Fruit fly (Drosophila melanogaster) whole organism, embryonic: Measurements from ENCODE around the gene CG45493.

Experiments used
- CG11456 ChIP-seq: fragments of 200-800 bp; sonication (Bioruptor generic); IDR thresholded peaks from 3 replicates; pipeline ENCODE4 v1.3.6; 2022; ENCODE audit warnings: missing biosample characterization, missing genetic modification characterization
- CG13775 ChIP-seq: fragments of 200-800 bp; sonication (Bioruptor generic); optimal IDR thresholded peaks from 3 replicates; lab custom pipeline; 2017; ENCODE audit warnings: missing biosample characterization, mild to moderate bottlenecking, missing genetic modification characterization
- CG14014 ChIP-seq: fragments of 200-800 bp; sonication (Bioruptor generic); IDR thresholded peaks from 2 replicates; pipeline ENCODE4 v1.3.6; 2022; ENCODE audit warnings: missing biosample characterization, missing genetic modification characterization
- CG14965 ChIP-seq: fragments of 200-800 bp; sonication (Bioruptor generic); optimal IDR thresholded peaks from 2 replicates; lab custom pipeline; 2016; ENCODE audit warnings: missing biosample characterization, missing genetic modification characterization, borderline replicate concordance
- CG15269 ChIP-seq: fragments of 200-800 bp; sonication (Bioruptor generic); optimal IDR thresholded peaks from 2 replicates; lab custom pipeline; 2018; ENCODE audit warnings: missing biosample characterization, mild to moderate bottlenecking, missing genetic modification characterization, moderate library complexity
- CG15479 ChIP-seq: fragments of 200-800 bp; sonication (Bioruptor generic); optimal IDR thresholded peaks from 3 replicates; lab custom pipeline; 2019; ENCODE audit warnings: missing biosample characterization, mild to moderate bottlenecking, missing genetic modification characterization, moderate library complexity
- CG1603 ChIP-seq: fragments of 200-800 bp; sonication (Bioruptor generic); optimal IDR thresholded peaks from 2 replicates; lab custom pipeline; 2019; ENCODE audit warnings: missing biosample characterization, mild to moderate bottlenecking, missing genetic modification characterization, moderate library complexity
- CG16813 ChIP-seq: fragments of 200-800 bp; sonication (Bioruptor generic); IDR thresholded peaks from 3 replicates; pipeline ENCODE4 v1.3.6; 2022; ENCODE audit warnings: missing biosample characterization, missing genetic modification characterization; ENCODE audit not compliant: partially characterized antibody
- CG2199 ChIP-seq: fragments of 200-800 bp; sonication (Bioruptor generic); IDR thresholded peaks from 3 replicates; pipeline ENCODE4 v1.3.6; 2022; ENCODE audit warnings: missing biosample characterization, missing genetic modification characterization
- CG2875 ChIP-seq: fragments of 200-800 bp; sonication (Bioruptor generic); optimal IDR thresholded peaks from 2 replicates; lab custom pipeline; 2017; ENCODE audit warnings: missing biosample characterization, mild to moderate bottlenecking, missing genetic modification characterization, missing genetic modification reagents
- CG32532 ChIP-seq: fragments of 200-800 bp; sonication (Bioruptor generic); IDR thresholded peaks from 2 replicates; pipeline ENCODE4 v1.3.6; 2022; ENCODE audit warnings: missing biosample characterization, missing genetic modification characterization
- CG33557 ChIP-seq: fragments of 200-800 bp; sonication (Bioruptor generic); optimal IDR thresholded peaks from 2 replicates; lab custom pipeline; 2019; ENCODE audit warnings: missing biosample characterization, mild to moderate bottlenecking, missing genetic modification characterization, moderate library complexity
- CG34224 ChIP-seq: fragments of 200-800 bp; sonication (Bioruptor generic); IDR thresholded peaks from 3 replicates; pipeline ENCODE4 v1.3.6; 2022; ENCODE audit warnings: missing biosample characterization, missing genetic modification characterization; ENCODE audit not compliant: partially characterized antibody
- CG34422 ChIP-seq: fragments of 200-800 bp; sonication (Bioruptor generic); IDR thresholded peaks from 3 replicates; pipeline ENCODE4 v1.3.6; 2022; ENCODE audit warnings: missing biosample characterization, missing genetic modification characterization
- CG43689 ChIP-seq: fragments of 200-800 bp; sonication (Bioruptor generic); IDR thresholded peaks from 2 replicates; pipeline ENCODE4 v1.3.6; 2022; ENCODE audit warnings: missing biosample characterization, missing genetic modification characterization
- CG6272 ChIP-seq: fragments of 200-800 bp; sonication (Bioruptor generic); IDR thresholded peaks from 2 replicates; pipeline ENCODE4 v1.3.6; 2022; ENCODE audit warnings: missing biosample characterization, missing genetic modification characterization
- CG7556 ChIP-seq: fragments of 200-800 bp; sonication (Bioruptor generic); optimal IDR thresholded peaks from 2 replicates; lab custom pipeline; 2017; ENCODE audit warnings: missing biosample characterization, mild to moderate bottlenecking, missing genetic modification characterization
- CG7987 ChIP-seq: fragments of 200-800 bp; sonication (Bioruptor generic); optimal IDR thresholded peaks from 2 replicates; lab custom pipeline; 2018; ENCODE audit warnings: missing biosample characterization, mild to moderate bottlenecking, missing genetic modification characterization, moderate library complexity
- CG8765 ChIP-seq: fragments of 200-800 bp; sonication (Bioruptor generic); IDR thresholded peaks from 2 replicates; pipeline ENCODE4 v1.3.6; 2022; ENCODE audit warnings: missing biosample characterization, missing genetic modification characterization
- CG8924 ChIP-seq: fragments of 200-800 bp; optimal IDR thresholded peaks from 3 replicates; lab custom pipeline; 2019; ENCODE audit warnings: missing biosample characterization, mild to moderate bottlenecking, missing genetic modification characterization, moderate library complexity
- Chrac-16 ChIP-seq: fragments of 200-800 bp; sonication (Bioruptor generic); optimal IDR thresholded peaks from 3 replicates; lab custom pipeline; 2016; ENCODE audit warnings: missing biosample characterization, missing genetic modification characterization
- D19A ChIP-seq: fragments of 200-800 bp; optimal IDR thresholded peaks from 3 replicates; lab custom pipeline; 2019; ENCODE audit warnings: missing biosample characterization, mild to moderate bottlenecking, missing genetic modification characterization, moderate library complexity
- Dip2 ChIP-seq: fragments of 200-800 bp; sonication (Bioruptor generic); IDR thresholded peaks from 2 replicates; pipeline ENCODE4 v1.3.6; 2022; ENCODE audit warnings: missing biosample characterization, missing genetic modification characterization
- E2f1 ChIP-seq: fragments of 200-800 bp; sonication (Bioruptor generic); IDR thresholded peaks from 2 replicates; pipeline ENCODE4 v1.3.6; 2022; ENCODE audit warnings: missing biosample characterization, missing genetic modification characterization
- HLHmδ ChIP-seq: fragments of 200-800 bp; sonication (Bioruptor generic); optimal IDR thresholded peaks from 2 replicates; lab custom pipeline; 2018; ENCODE audit warnings: missing biosample characterization, mild to moderate bottlenecking, missing genetic modification characterization, moderate library complexity
- HmgD ChIP-seq: fragments of 200-800 bp; sonication (Bioruptor generic); optimal IDR thresholded peaks from 3 replicates; lab custom pipeline; 2016; ENCODE audit warnings: missing biosample characterization, missing genetic modification characterization
- Hmr ChIP-seq: fragments of 200-800 bp; sonication (Bioruptor generic); optimal IDR thresholded peaks from 3 replicates; lab custom pipeline; 2017; ENCODE audit warnings: mild to moderate bottlenecking, missing biosample characterization, missing genetic modification reagents, missing genetic modification characterization
- Kr ChIP-seq: fragments of 200-800 bp; sonication (Bioruptor generic); optimal IDR thresholded peaks from 2 replicates; lab custom pipeline; 2017; ENCODE audit warnings: missing biosample characterization, mild to moderate bottlenecking, missing genetic modification characterization
- NC2β ChIP-seq: fragments of 200-800 bp; sonication (Bioruptor generic); optimal IDR thresholded peaks from 2 replicates; lab custom pipeline; 2016; ENCODE audit warnings: missing biosample characterization, missing genetic modification characterization
- Ravus ChIP-seq: fragments of 200-800 bp; sonication (Bioruptor generic); IDR thresholded peaks from 2 replicates; pipeline ENCODE4 v1.3.6; 2022; ENCODE audit warnings: missing biosample characterization, missing genetic modification characterization
- Six4 ChIP-seq: fragments of 200-800 bp; sonication (Bioruptor generic); optimal IDR thresholded peaks from 2 replicates; lab custom pipeline; 2016; ENCODE audit warnings: missing biosample characterization, missing genetic modification characterization
- Sox100B ChIP-seq: fragments of 200-800 bp; sonication (Bioruptor generic); optimal IDR thresholded peaks from 3 replicates; lab custom pipeline; 2018; ENCODE audit warnings: missing biosample characterization, mild to moderate bottlenecking, missing genetic modification characterization
- TFAM ChIP-seq: fragments of 200-800 bp; sonication (Bioruptor generic); optimal IDR thresholded peaks from 2 replicates; lab custom pipeline; 2017; ENCODE audit warnings: missing biosample characterization, missing genetic modification characterization, inconsistent platforms
- Usf ChIP-seq: fragments of 200-800 bp; sonication (Bioruptor generic); optimal IDR thresholded peaks from 2 replicates; lab custom pipeline; 2017; ENCODE audit warnings: missing genotype, missing biosample characterization, missing genetic modification characterization
- crp ChIP-seq, 2 experiments: fragments of 200-800 bp; sonication (Bioruptor generic); optimal IDR thresholded peaks; 2 replicates in 1 of 2; 3 replicates in 1 of 2; lab custom pipeline; 2017; ENCODE audit warnings: missing biosample characterization in 2 of 2, missing genetic modification characterization in 2 of 2, mild to moderate bottlenecking in 1 of 2, moderate library complexity in 1 of 2
- fd3F ChIP-seq: fragments of 200-800 bp; sonication (Bioruptor generic); optimal IDR thresholded peaks from 2 replicates; lab custom pipeline; 2018; ENCODE audit warnings: missing biosample characterization, mild to moderate bottlenecking, missing genetic modification characterization, moderate library complexity
- gcm ChIP-seq: fragments of 200-800 bp; sonication (Bioruptor generic); optimal IDR thresholded peaks from 2 replicates; lab custom pipeline; 2019; ENCODE audit warnings: missing biosample characterization, mild to moderate bottlenecking, missing genetic modification characterization, moderate library complexity
- gcm2 ChIP-seq: fragments of 200-800 bp; sonication (Bioruptor generic); optimal IDR thresholded peaks from 2 replicates; lab custom pipeline; 2016; ENCODE audit warnings: missing biosample characterization, missing genetic modification characterization
- gro ChIP-seq: fragments of 200-800 bp; sonication (Bioruptor generic); optimal IDR thresholded peaks from 2 replicates; lab custom pipeline; 2016; ENCODE audit warnings: missing biosample characterization, missing genetic modification characterization
- gsb-n ChIP-seq: fragments of 200-800 bp; sonication (Bioruptor generic); optimal IDR thresholded peaks from 3 replicates; lab custom pipeline; 2018; ENCODE audit warnings: missing biosample characterization, mild to moderate bottlenecking, missing genetic modification characterization
- insv ChIP-seq, 2 experiments: fragments of 200-800 bp; sonication (Bioruptor generic); optimal IDR thresholded peaks; 3 replicates each; lab custom pipeline; 2016 to 2018; ENCODE audit warnings: missing biosample characterization in 2 of 2, missing genetic modification characterization in 2 of 2
- jing ChIP-seq: fragments of 200-800 bp; sonication (Bioruptor generic); optimal IDR thresholded peaks from 2 replicates; lab custom pipeline; 2018; ENCODE audit warnings: missing biosample characterization, mild to moderate bottlenecking, missing genetic modification characterization
- lab ChIP-seq: fragments of 200-800 bp; sonication (Bioruptor generic); optimal IDR thresholded peaks from 3 replicates; lab custom pipeline; 2017; ENCODE audit warnings: missing biosample characterization, missing genetic modification characterization, mild to moderate bottlenecking, moderate library complexity, missing genetic modification reagents
- pnt ChIP-seq: fragments of 200-800 bp; sonication (Bioruptor generic); optimal IDR thresholded peaks from 3 replicates; lab custom pipeline; 2016; ENCODE audit warnings: missing biosample characterization, missing genetic modification characterization
- run ChIP-seq: fragments of 200-800 bp; sonication (Bioruptor generic); optimal IDR thresholded peaks from 3 replicates; lab custom pipeline; 2018; ENCODE audit warnings: missing biosample characterization, mild to moderate bottlenecking, missing genetic modification characterization
- scrt ChIP-seq: fragments of 200-800 bp; sonication (Bioruptor generic); optimal IDR thresholded peaks from 2 replicates; lab custom pipeline; 2018; ENCODE audit warnings: missing biosample characterization, mild to moderate bottlenecking, missing genetic modification characterization, moderate library complexity
- sd ChIP-seq: fragments of 200-800 bp; sonication (Bioruptor generic); optimal IDR thresholded peaks from 3 replicates; lab custom pipeline; 2018; ENCODE audit warnings: missing biosample characterization, mild to moderate bottlenecking, missing genetic modification characterization, moderate library complexity
- slbo ChIP-seq: fragments of 200-800 bp; sonication (Bioruptor generic); IDR thresholded peaks from 2 replicates; pipeline ENCODE4 v1.3.6; 2022; ENCODE audit warnings: missing biosample characterization, missing genetic modification characterization
- tx ChIP-seq: fragments of 200-800 bp; sonication (Bioruptor generic); optimal IDR thresholded peaks from 2 replicates; lab custom pipeline; 2016; ENCODE audit warnings: missing biosample characterization, missing genetic modification characterization
- unc-4 ChIP-seq: fragments of 200-800 bp; sonication (Bioruptor generic); IDR thresholded peaks from 2 replicates; pipeline ENCODE4 v1.3.6; 2022; ENCODE audit warnings: missing biosample characterization, missing genetic modification characterization; ENCODE audit not compliant: partially characterized antibody
- vvl ChIP-seq: fragments of 200-800 bp; sonication (Bioruptor generic); IDR thresholded peaks from 2 replicates; pipeline ENCODE4 v1.3.6; 2022; ENCODE audit warnings: missing biosample characterization, missing genetic modification characterization

The CG45493 gene

DNA sequence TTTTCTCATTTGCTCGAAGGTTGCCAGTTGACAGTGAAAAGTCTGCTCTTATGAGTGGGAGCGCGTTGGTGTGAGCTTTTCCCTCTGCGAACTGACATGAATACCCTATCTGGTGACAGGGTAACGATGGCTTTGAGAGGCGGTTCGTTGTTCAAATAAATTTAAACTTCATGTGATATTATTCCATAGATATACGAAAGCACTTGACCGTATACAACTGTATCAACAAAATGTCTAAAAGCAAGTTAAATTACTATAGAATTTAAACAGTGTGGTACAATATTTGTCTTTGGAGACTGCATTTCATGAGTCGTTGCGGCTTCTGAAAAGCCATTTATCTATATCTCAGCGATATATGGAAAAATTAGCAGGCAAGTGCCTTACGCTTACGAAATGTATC is 15.5 kb upstream of the CG45493 start (continued):
- TF ChIP-seq Usf (GFP tag; lab: Kevin White, UChicago) (no peak), CG13775 (GFP tag; lab: Kevin White, UChicago) (no peak), TFAM (no peak), Six4 (no peak), NC2β (GFP tag; lab: Kevin White, UChicago) (no peak), slbo (GFP tag; lab: Robert Waterston, UW) (peak; percentile 71), gcm (GFP tag; lab: Kevin White, UChicago) (no peak), gro (GFP tag; lab: Kevin White, UChicago) (no peak), crp (GFP tag; optimal IDR thresholded peaks at IDR 0.05; lab: Kevin White, UChicago) (no peak), Chrac-16 (GFP tag; lab: Kevin White, UChicago) (peak; percentile 17), vvl (GFP tag; lab: Robert Waterston, UW) (no peak), CG15479 (GFP tag; lab: Kevin White, UChicago) (no peak), HmgD (no peak), Kr (GFP tag; lab: Kevin White, UChicago) (no peak), gsb-n (tag; lab: Kevin White, UChicago) (no peak), CG15269 (tag; lab: Kevin White, UChicago) (peak; percentile 70), CG34224 (GFP tag; lab: Robert Waterston, UW) (no peak), CG7987 (no peak), CG14965 (GFP tag; lab: Kevin White, UChicago) (no peak), Ravus (GFP tag; lab: Robert Waterston, UW) (no peak), CG16813 (GFP tag; lab: Robert Waterston, UW) (no peak), pnt (GFP tag; lab: Kevin White, UChicago) (peak; percentile 27), sd (no peak), CG8765 (no peak), HLHmδ (GFP tag; lab: Kevin White, UChicago) (no peak), Sox100B (GFP tag; lab: Kevin White, UChicago) (peak; percentile 27), CG1603 (tag; lab: Kevin White, UChicago) (peak; percentile 25), gcm2 (no peak), CG2875 (GFP tag; lab: Kevin White, UChicago) (no peak), Hmr (peak; percentile 45), CG11456 (no peak), CG14014 (GFP tag; lab: Robert Waterston, UW) (no peak), tx (GFP tag; lab: Kevin White, UChicago) (peak; percentile 5), jing (GFP tag; lab: Kevin White, UChicago) (no peak), CG8924 (tag; lab: Kevin White, UChicago) (no peak), CG34422 (GFP tag; lab: Robert Waterston, UW) (0 out of 3 replicates have a peak, but pooled peaks have one; percentile 38), lab (GFP tag; lab: Kevin White, UChicago) (peak; percentile 47), insv (GFP tag; optimal IDR thresholded peaks at IDR 0.05; lab: Kevin White, UChicago) (no peak), CG33557 (GFP tag; lab: Kevin White, UChicago) (no peak), fd3F (GFP tag; lab: Kevin White, UChicago) (peak; percentile 44), run (tag; lab: Kevin White, UChicago) (no peak), CG43689 (GFP tag; lab: Robert Waterston, UW) (no peak), CG7556 (GFP tag; lab: Kevin White, UChicago) (peak; percentile 29), unc-4 (GFP tag; lab: Robert Waterston, UW) (no peak), E2f1 (GFP tag; lab: Robert Waterston, UW) (peak; percentile 50), CG32532 (GFP tag; lab: Robert Waterston, UW) (0 out of 2 replicates have a peak, but pooled peaks have one; percentile 17), scrt (GFP tag; lab: Kevin White, UChicago) (no peak), CG2199 (GFP tag; lab: Robert Waterston, UW) (no peak), D19A (tag; lab: Kevin White, UChicago) (peak; percentile 79), CG6272 (GFP tag; lab: Robert Waterston, UW) (no peak), Dip2 (GFP tag; lab: Robert Waterston, UW) (no peak)
